Fruit fly (Drosophila melanogaster): ENCODE measurements around the gene CG5888.

The CG5888 gene

dm6 chr2L:16485643-16486000 is 37.4 kb upstream of the CG5888 start, which contains the start of gene dac (continued):
- TF ChIP-seq CG12236 (GFP tag; optimal IDR thresholded peaks at IDR 0.05) (no peak), NK7.1 (GFP tag; optimal IDR thresholded peaks at IDR 0.05) (no peak), Gsc (GFP tag; IDR thresholded peaks at IDR 0.05) (no peak), prd (optimal IDR thresholded peaks at IDR 0.05) (no peak), prd (GFP tag; IDR thresholded peaks at IDR 0.05) (0 out of 3 replicates have a peak, but pooled peaks have one; percentile 12), crol (GFP tag; IDR thresholded peaks at IDR 0.05) (peak; percentile 94), CG3163 (GFP tag; optimal IDR thresholded peaks at IDR 0.05) (no peak), Atf6 (GFP tag; IDR thresholded peaks at IDR 0.05) (no peak), CG31224 (GFP tag; IDR thresholded peaks at IDR 0.05) (no peak)

dm6 chr2L:16476517-16476916 is 28.2 kb upstream of the CG5888 start:
- TF ChIP-seq CG7839 (tag; optimal IDR thresholded peaks at IDR 0.05) (peak; percentile 18), salm (tag; optimal IDR thresholded peaks at IDR 0.05) (peak; percentile 2), CG12219 (GFP tag; optimal IDR thresholded peaks at IDR 0.05) (peak; percentile 13), sd (tag; optimal IDR thresholded peaks at IDR 0.05) (no peak), CG17568 (GFP tag; optimal IDR thresholded peaks at IDR 0.05) (peak; percentile 53), sens (GFP tag) (peak; percentile 91), CrebB (tag; optimal IDR thresholded peaks at IDR 0.05) (peak; percentile 10), tll (GFP tag; optimal IDR thresholded peaks at IDR 0.05) (peak in 1 of 2 experiments; percentile 52), sc (optimal IDR thresholded peaks at IDR 0.05) (no peak), sc (GFP tag; optimal IDR thresholded peaks at IDR 0.05) (peak; percentile 48), fd102C (GFP tag; optimal IDR thresholded peaks at IDR 0.05) (peak; percentile 77), CG14667 (GFP tag; IDR thresholded peaks at IDR 0.05) (no peak), CG17385 (GFP tag; optimal IDR thresholded peaks at IDR 0.05) (peak; percentile 38), CG13424 (tag; optimal IDR thresholded peaks at IDR 0.05) (peak; percentile 32), CG18599 (GFP tag; optimal IDR thresholded peaks at IDR 0.05) (no peak), dm (GFP tag; optimal IDR thresholded peaks at IDR 0.05) (no peak), Ets65A (GFP tag) (peak; percentile 89), ara (GFP tag; IDR thresholded peaks at IDR 0.05) (peak; percentile 18; the same call in 1 of the 2 replicates), phol (tag; optimal IDR thresholded peaks at IDR 0.05) (peak; percentile 7), run (tag; optimal IDR thresholded peaks at IDR 0.05) (no peak), CG3726 (GFP tag; IDR thresholded peaks at IDR 0.05) (no peak), Oli (tag; optimal IDR thresholded peaks at IDR 0.05) (peak; percentile 12), CG7271 (tag; optimal IDR thresholded peaks at IDR 0.05) (peak; percentile 32), hbn (GFP tag; IDR thresholded peaks at IDR 0.05; ENCODE audit: partially characterized antibody) (no peak), unpg (GFP tag; optimal IDR thresholded peaks at IDR 0.05) (peak; percentile 40), Nf-YA (GFP tag; IDR thresholded peaks at IDR 0.05) (no peak), CG8478 (optimal IDR thresholded peaks at IDR 0.05) (no peak), twi (tag; optimal IDR thresholded peaks at IDR 0.05) (peak; percentile 36), CG3838 (GFP tag; optimal IDR thresholded peaks at IDR 0.05) (peak; percentile 21), CG15601 (tag; optimal IDR thresholded peaks at IDR 0.05) (peak; percentile 40), aop (GFP tag; IDR thresholded peaks at IDR 0.05) (no peak), corto (GFP tag; optimal IDR thresholded peaks at IDR 0.05) (no peak), Pdp1 (GFP tag; optimal IDR thresholded peaks at IDR 0.05) (no peak), CG4820 (GFP tag; optimal IDR thresholded peaks at IDR 0.05) (no peak), CG6175 (GFP tag; IDR thresholded peaks at IDR 0.05) (no peak), CG2712 (tag; optimal IDR thresholded peaks at IDR 0.05) (peak; percentile 35), kni (GFP tag; optimal IDR thresholded peaks at IDR 0.05) (peak; percentile 23), Usf (GFP tag; optimal IDR thresholded peaks at IDR 0.05) (no peak), Eip74EF (GFP tag; optimal IDR thresholded peaks at IDR 0.05) (no peak), ase (GFP tag; IDR thresholded peaks at IDR 0.05) (0 out of 3 replicates have a peak, but pooled peaks have one; percentile 23), CG10979 (tag; optimal IDR thresholded peaks at IDR 0.05) (no peak), org-1 (GFP tag; optimal IDR thresholded peaks at IDR 0.05) (peak; percentile 31)
